Fruit fly (Drosophila melanogaster): ENCODE results near the gene TTLL1B.

The TTLL1B gene

dm6 chr3L:4698032-4698431 is 50.0 kb downstream of the TTLL1B start (continued):
- TF ChIP-seq Aef1 (GFP tag; IDR thresholded peaks at IDR 0.05), result peak; percentile 86
- peak; percentile 54 for TF ChIP-seq CG16815 (GFP tag; optimal IDR thresholded peaks at IDR 0.05)
- peak; percentile 19; the same call in 1 of the 2 replicates for TF ChIP-seq toy (GFP tag; IDR thresholded peaks at IDR 0.05)
- peak; percentile 75 for TF ChIP-seq ap (GFP tag; IDR thresholded peaks at IDR 0.05)
- TF ChIP-seq exex (tag; optimal IDR thresholded peaks at IDR 0.05), result peak; percentile 4
- TF ChIP-seq sr (GFP tag; IDR thresholded peaks at IDR 0.05), result peak; percentile 58; the same call in 1 of the 3 replicates
- peak; percentile 67 for TF ChIP-seq CG10462 (GFP tag; optimal IDR thresholded peaks at IDR 0.05)
- TF ChIP-seq CG13287 (GFP tag; IDR thresholded peaks at IDR 0.05; ENCODE audit: partially characterized antibody), result no peak
- TF ChIP-seq CG2875 (GFP tag; optimal IDR thresholded peaks at IDR 0.05), result peak; percentile 50
- no peak for TF ChIP-seq gfzf (GFP tag; optimal IDR thresholded peaks at IDR 0.05)
- no peak for TF ChIP-seq CG34224 (GFP tag; IDR thresholded peaks at IDR 0.05; ENCODE audit: partially characterized antibody)
- TF ChIP-seq insv (GFP tag; optimal IDR thresholded peaks at IDR 0.05), result no peak
- TF ChIP-seq jigr1 (GFP tag; IDR thresholded peaks at IDR 0.05), result peak; percentile 41; the same call in 1 of the 3 replicates
- peak; percentile 68 for TF ChIP-seq CG3726 (GFP tag; IDR thresholded peaks at IDR 0.05)
- TF ChIP-seq Dbx (GFP tag; IDR thresholded peaks at IDR 0.05), result peak; percentile 88
- TF ChIP-seq lmd (GFP tag; IDR thresholded peaks at IDR 0.05), result peak; percentile 85
- TF ChIP-seq Mes4 (GFP tag; optimal IDR thresholded peaks at IDR 0.05), result peak; percentile 65
- TF ChIP-seq CG13894 (tag; optimal IDR thresholded peaks at IDR 0.05), result peak; percentile 52
- TF ChIP-seq Lhr (GFP tag; optimal IDR thresholded peaks at IDR 0.05), result peak; percentile 33
- 0 out of 3 replicates have a peak, but pooled peaks have one; percentile 30 for TF ChIP-seq CG2199 (GFP tag; IDR thresholded peaks at IDR 0.05)
- peak; percentile 80 for TF ChIP-seq CG16863 (GFP tag; optimal IDR thresholded peaks at IDR 0.05)
- peak; percentile 80 for TF ChIP-seq CG1647 (GFP tag; optimal IDR thresholded peaks at IDR 0.05)
- TF ChIP-seq CG8388 (GFP tag; optimal IDR thresholded peaks at IDR 0.05), result peak; percentile 74
- TF ChIP-seq CG33557 (GFP tag; optimal IDR thresholded peaks at IDR 0.05), result peak; percentile 22
- TF ChIP-seq CG10321 (GFP tag; IDR thresholded peaks at IDR 0.05), result no peak
- TF ChIP-seq Xbp1 (GFP tag; optimal IDR thresholded peaks at IDR 0.05), result peak; percentile 89
- TF ChIP-seq luna (GFP tag; optimal IDR thresholded peaks at IDR 0.05), result no peak
- TF ChIP-seq CG33213 (GFP tag; optimal IDR thresholded peaks at IDR 0.05), result peak; percentile 85
- peak; percentile 89 for TF ChIP-seq CG12769 (tag; optimal IDR thresholded peaks at IDR 0.05)
- TF ChIP-seq scrt (GFP tag; optimal IDR thresholded peaks at IDR 0.05), result peak; percentile 78
- TF ChIP-seq CG10543 (GFP tag; optimal IDR thresholded peaks at IDR 0.05), result no peak
- TF ChIP-seq Lpt (GFP tag; optimal IDR thresholded peaks at IDR 0.05), result no peak
- peak; percentile 54 for TF ChIP-seq CG11085 (GFP tag; IDR thresholded peaks at IDR 0.05)
- TF ChIP-seq vfl (GFP tag; optimal IDR thresholded peaks at IDR 0.05), result peak; percentile 42
- TF ChIP-seq Taf1 (GFP tag; IDR thresholded peaks at IDR 0.05), result 0 out of 2 replicates have a peak, but pooled peaks have one; percentile 43
- TF ChIP-seq wek (GFP tag; optimal IDR thresholded peaks at IDR 0.05), result peak; percentile 53
- TF ChIP-seq CG17802 (tag; optimal IDR thresholded peaks at IDR 0.05), result peak; percentile 70
- TF ChIP-seq pnt (GFP tag; optimal IDR thresholded peaks at IDR 0.05), result peak; percentile 73
- TF ChIP-seq sens-2 (GFP tag; IDR thresholded peaks at IDR 0.05), result peak; percentile 74
- TF ChIP-seq C15 (GFP tag; IDR thresholded peaks at IDR 0.05), result peak; percentile 80
- no peak for TF ChIP-seq hb (GFP tag; IDR thresholded peaks at IDR 0.05; ENCODE audit: partially characterized antibody)
- TF ChIP-seq schlank (tag; optimal IDR thresholded peaks at IDR 0.05), result peak; percentile 4
- no peak for TF ChIP-seq corto (GFP tag; optimal IDR thresholded peaks at IDR 0.05)
- TF ChIP-seq otp (GFP tag; IDR thresholded peaks at IDR 0.05), result peak; percentile 86
- peak; percentile 86 for TF ChIP-seq tin (GFP tag; optimal IDR thresholded peaks at IDR 0.05)
- no peak for TF ChIP-seq br (optimal IDR thresholded peaks at IDR 0.05)
- peak; percentile 82 for TF ChIP-seq CG6689 (GFP tag; IDR thresholded peaks at IDR 0.05)
- peak; percentile 59 for TF ChIP-seq mirr (GFP tag; optimal IDR thresholded peaks at IDR 0.05)
- no peak for TF ChIP-seq lov (optimal IDR thresholded peaks at IDR 0.05)
- peak; percentile 80 for TF ChIP-seq lov (GFP tag; IDR thresholded peaks at IDR 0.05)
- TF ChIP-seq CG14050 (GFP tag; IDR thresholded peaks at IDR 0.05), result peak; percentile 81
- peak; percentile 89 for TF ChIP-seq Ets65A (GFP tag)

All from whole organism, embryonic.